Worm (Caenorhabditis elegans): ENCODE data around the gene ZK112.4.

Gene ZK112.4

ce11 chrIII:7734105-7734504 lies 4.3 kb upstream of the ZK112.4 start:
- peak; percentile 94 for TF ChIP-seq unc-62 (GFP tag; optimal IDR thresholded peaks at IDR 0.05)
- TF ChIP-seq elt-1 (tag; optimal IDR thresholded peaks at IDR 0.05; ENCODE audit: borderline replicate concordance, insufficient read depth) = peak; percentile 87
- TF ChIP-seq ztf-11 (tag; optimal IDR thresholded peaks at IDR 0.05) = no peak
- TF ChIP-seq zip-8 (tag; optimal IDR thresholded peaks at IDR 0.05) = peak; percentile 66
- TF ChIP-seq drap-1 (GFP tag; optimal IDR thresholded peaks at IDR 0.05) = no peak
- TF ChIP-seq nhr-2 (tag; optimal IDR thresholded peaks at IDR 0.05) = peak; percentile 97

- TF ChIP-seq ham-2 (GFP tag; optimal IDR thresholded peaks at IDR 0.05) (peak; percentile 45), nhr-12 (tag; optimal IDR thresholded peaks at IDR 0.05) (no peak), nhr-2 (tag; optimal IDR thresholded peaks at IDR 0.05) (peak; percentile 27)
Observed at ce11 chrIII:7733563-7733962, 3.8 kb upstream of the ZK112.4 start.

ce11 chrIII:7731085-7731484 lies 1.3 kb upstream of the ZK112.4 start:
- TF ChIP-seq ceh-39 (tag; optimal IDR thresholded peaks at IDR 0.05) = no peak
- no peak for TF ChIP-seq unc-62 (GFP tag; optimal IDR thresholded peaks at IDR 0.05)
- no peak for TF ChIP-seq nhr-76 (tag; optimal IDR thresholded peaks at IDR 0.05)

ce11 chrIII:7730331-7730730 lies 520 bp upstream of the ZK112.4 start:
- no peak for TF ChIP-seq drap-1 (GFP tag; optimal IDR thresholded peaks at IDR 0.05)
- TF ChIP-seq cnd-1 (tag; optimal IDR thresholded peaks at IDR 0.05) = peak; percentile 68
- TF ChIP-seq nhr-237 (tag; optimal IDR thresholded peaks at IDR 0.05) = no peak

ce11 chrIII:7729062-7729461 lies 749 bp downstream of the ZK112.4 start:
- TF ChIP-seq nhr-12 (tag; optimal IDR thresholded peaks at IDR 0.05) (no peak), tbx-8 (GFP tag; optimal IDR thresholded peaks at IDR 0.05) (no peak), pha-4 (tag; optimal IDR thresholded peaks at IDR 0.05) (no peak), ceh-83 (GFP tag; optimal IDR thresholded peaks at IDR 0.05) (no peak), cnd-1 (tag; optimal IDR thresholded peaks at IDR 0.05) (no peak), sem-2 (GFP tag; optimal IDR thresholded peaks at IDR 0.05) (no peak)

- TF ChIP-seq ztf-11 (tag; optimal IDR thresholded peaks at IDR 0.05) (no peak), ceh-43 (GFP tag; optimal IDR thresholded peaks at IDR 0.05) (no peak), ces-1 (GFP tag; optimal IDR thresholded peaks at IDR 0.05) (no peak), bed-3 (GFP tag; optimal IDR thresholded peaks at IDR 0.05) (no peak), pha-4 (tag; optimal IDR thresholded peaks at IDR 0.05) (peak; percentile 49), ceh-83 (GFP tag; optimal IDR thresholded peaks at IDR 0.05) (no peak), mep-1 (tag; optimal IDR thresholded peaks at IDR 0.05) (no peak), lin-32 (GFP tag; optimal IDR thresholded peaks at IDR 0.05) (no peak), zip-8 (tag; optimal IDR thresholded peaks at IDR 0.05) (no peak), unc-39 (tag; optimal IDR thresholded peaks at IDR 0.05) (no peak), nhr-12 (tag; optimal IDR thresholded peaks at IDR 0.05) (no peak), unc-120 (tag; optimal IDR thresholded peaks at IDR 0.05; ENCODE audit: poor library complexity, severe bottlenecking) (peak; percentile 74), M03D4.4 (tag; optimal IDR thresholded peaks at IDR 0.05) (peak; percentile 33), nhr-28 (tag; optimal IDR thresholded peaks at IDR 0.05) (no peak), nhr-237 (tag; optimal IDR thresholded peaks at IDR 0.05) (no peak), nhr-76 (tag; optimal IDR thresholded peaks at IDR 0.05) (no peak), elt-3 (tag; optimal IDR thresholded peaks at IDR 0.05) (no peak), blmp-1 (tag; optimal IDR thresholded peaks at IDR 0.05) (peak; percentile 38), flh-1 (GFP tag; optimal IDR thresholded peaks at IDR 0.05) (no peak), sem-2 (GFP tag; optimal IDR thresholded peaks at IDR 0.05) (no peak), unc-62 (GFP tag; optimal IDR thresholded peaks at IDR 0.05) (peak; percentile 47), hlh-1 (tag; optimal IDR thresholded peaks at IDR 0.05) (peak; percentile 67), elt-1 (tag; optimal IDR thresholded peaks at IDR 0.05; ENCODE audit: borderline replicate concordance, insufficient read depth) (no peak), mls-2 (tag; optimal IDR thresholded peaks at IDR 0.05) (no peak), ham-2 (GFP tag; optimal IDR thresholded peaks at IDR 0.05) (no peak), lin-13 (tag; optimal IDR thresholded peaks at IDR 0.05) (no peak)
Observed at ce11 chrIII:7728494-7728893, 1.3 kb downstream of the ZK112.4 start.

Measured in whole organism, mixed stage, embryonic.